Fruit fly (Drosophila melanogaster) whole organism, prepupa: Measurements from ENCODE around the gene chas.

ENCODE experiments used
- Blimp-1 ChIP-seq: fragments of 200-800 bp; sonication (Bioruptor generic); optimal IDR thresholded peaks from 3 replicates; lab custom pipeline; 2017; ENCODE audit warnings: missing biosample characterization, missing genetic modification characterization, mild to moderate bottlenecking, moderate library complexity, missing genetic modification reagents
- CG10631 ChIP-seq: fragments of 200-800 bp; sonication (Bioruptor generic); optimal IDR thresholded peaks from 2 replicates; lab custom pipeline; 2016; ENCODE audit warnings: missing biosample characterization, missing genetic modification characterization
- CG10669 ChIP-seq: fragments of 200-800 bp; sonication (Bioruptor generic); optimal IDR thresholded peaks from 3 replicates; lab custom pipeline; 2018; ENCODE audit warnings: missing biosample characterization, mild to moderate bottlenecking, missing genetic modification characterization, moderate library complexity
- CG11294 ChIP-seq: fragments of 200-800 bp; sonication (Bioruptor generic); IDR thresholded peaks from 2 replicates; pipeline ENCODE4 v1.3.6; 2022; ENCODE audit warnings: missing biosample characterization, missing genetic modification characterization
- CG11762 ChIP-seq: fragments of 200-800 bp; sonication (Bioruptor generic); optimal IDR thresholded peaks from 3 replicates; lab custom pipeline; 2016; ENCODE audit warnings: missing biosample characterization, missing genetic modification characterization; ENCODE audit not compliant: insufficient read depth
- CG11902 ChIP-seq: fragments of 200-800 bp; sonication (Bioruptor generic); optimal IDR thresholded peaks from 3 replicates; lab custom pipeline; 2016; ENCODE audit warnings: missing biosample characterization, missing genetic modification characterization
- CG15336 ChIP-seq: fragments of 200-800 bp; sonication (Bioruptor generic); IDR thresholded peaks from 2 replicates; pipeline ENCODE4 v1.3.6; 2022; ENCODE audit warnings: missing biosample characterization, missing genetic modification characterization
- CG1621 ChIP-seq: fragments of 200-800 bp; sonication (Bioruptor generic); optimal IDR thresholded peaks from 3 replicates; lab custom pipeline; 2018; ENCODE audit warnings: missing biosample characterization, mild to moderate bottlenecking, missing genetic modification characterization
- CG16779 ChIP-seq: fragments of 200-800 bp; sonication (Bioruptor generic); optimal IDR thresholded peaks from 3 replicates; lab custom pipeline; 2017; ENCODE audit warnings: missing biosample characterization, mild to moderate bottlenecking, missing genetic modification characterization
- CG3032 ChIP-seq: fragments of 200-800 bp; optimal IDR thresholded peaks from 2 replicates; lab custom pipeline; 2019; ENCODE audit warnings: missing biosample characterization, mild to moderate bottlenecking, missing genetic modification characterization, moderate library complexity
- CG32006 ChIP-seq: fragments of 200-800 bp; sonication (Bioruptor generic); optimal IDR thresholded peaks from 3 replicates; lab custom pipeline; 2017; ENCODE audit warnings: missing biosample characterization, mild to moderate bottlenecking, missing genetic modification characterization
- CG34406 ChIP-seq: fragments of 200-800 bp; sonication (Bioruptor generic); optimal IDR thresholded peaks from 3 replicates; lab custom pipeline; 2016; ENCODE audit warnings: missing biosample characterization, missing genetic modification characterization
- CG3919 ChIP-seq: fragments of 200-800 bp; sonication (Bioruptor generic); optimal IDR thresholded peaks from 3 replicates; lab custom pipeline; 2016; ENCODE audit warnings: missing biosample characterization, missing genetic modification characterization
- CG4318 ChIP-seq: fragments of 200-800 bp; sonication (Bioruptor generic); optimal IDR thresholded peaks from 3 replicates; lab custom pipeline; 2017; ENCODE audit warnings: missing biosample characterization, mild to moderate bottlenecking, missing genetic modification characterization
- CG6163 ChIP-seq: fragments of 200-800 bp; sonication (Bioruptor generic); IDR thresholded peaks from 3 replicates; pipeline ENCODE4 v1.3.6; 2022; ENCODE audit warnings: missing biosample characterization, missing genetic modification characterization
- CG6276 ChIP-seq: fragments of 200-800 bp; sonication (Bioruptor generic); optimal IDR thresholded peaks from 2 replicates; lab custom pipeline; 2017; ENCODE audit warnings: missing biosample characterization, mild to moderate bottlenecking, missing genetic modification characterization
- CG6792 ChIP-seq: fragments of 200-800 bp; sonication (Bioruptor generic); optimal IDR thresholded peaks from 3 replicates; lab custom pipeline; 2016; ENCODE audit warnings: missing biosample characterization, missing genetic modification characterization
- CG6808 ChIP-seq: fragments of 200-800 bp; sonication (Bioruptor generic); optimal IDR thresholded peaks from 3 replicates; lab custom pipeline; 2017; ENCODE audit warnings: missing biosample characterization, missing genetic modification characterization, mild to moderate bottlenecking, moderate library complexity, missing genetic modification reagents
- CG6854 ChIP-seq: fragments of 200-800 bp; sonication (Bioruptor generic); optimal IDR thresholded peaks from 2 replicates; lab custom pipeline; 2017; ENCODE audit warnings: missing biosample characterization, mild to moderate bottlenecking, missing genetic modification characterization
- CG7368 ChIP-seq: fragments of 200-800 bp; sonication (Bioruptor generic); optimal IDR thresholded peaks from 3 replicates; lab custom pipeline; 2016; ENCODE audit warnings: missing biosample characterization, missing genetic modification characterization
- CG8119 ChIP-seq: fragments of 200-800 bp; sonication (Bioruptor generic); IDR thresholded peaks from 3 replicates; pipeline ENCODE4 v1.3.6; 2022; ENCODE audit warnings: missing biosample characterization, missing genetic modification characterization
- CG8319 ChIP-seq: fragments of 200-800 bp; sonication (Bioruptor generic); optimal IDR thresholded peaks from 3 replicates; lab custom pipeline; 2016; ENCODE audit warnings: missing biosample characterization, missing genetic modification characterization
- Eip75B ChIP-seq: fragments of 200-800 bp; sonication (Bioruptor generic); optimal IDR thresholded peaks from 3 replicates; lab custom pipeline; 2016; ENCODE audit warnings: missing biosample characterization, missing genetic modification characterization
- Eip78C ChIP-seq: fragments of 200-800 bp; sonication (Bioruptor generic); peaks from one replicate; lab custom pipeline; 2016; ENCODE audit warnings: missing biosample characterization, missing genetic modification characterization
- Gug ChIP-seq: fragments of 200-800 bp; sonication (Bioruptor generic); IDR thresholded peaks from 2 replicates; pipeline ENCODE4 v1.3.6; 2022; ENCODE audit warnings: missing biosample characterization, missing genetic modification characterization
- Hr38 ChIP-seq: sonication (Bioruptor generic); optimal IDR thresholded peaks from 2 replicates; lab custom pipeline; 2016; ENCODE audit warnings: missing biosample characterization, missing genetic modification characterization
- Hr39 ChIP-seq: fragments of 200-800 bp; sonication (Bioruptor generic); optimal IDR thresholded peaks from 2 replicates; lab custom pipeline; 2016; ENCODE audit warnings: missing biosample characterization, missing genetic modification characterization
- Lpt ChIP-seq: fragments of 200-800 bp; sonication (Bioruptor generic); optimal IDR thresholded peaks from 3 replicates; lab custom pipeline; 2016; ENCODE audit warnings: missing biosample characterization, missing genetic modification characterization
- Met ChIP-seq: fragments of 200-800 bp; sonication (Bioruptor generic); optimal IDR thresholded peaks from 3 replicates; lab custom pipeline; 2016; ENCODE audit warnings: missing biosample characterization, missing genetic modification characterization
- OdsH ChIP-seq: fragments of 200-800 bp; sonication (Bioruptor generic); optimal IDR thresholded peaks from 3 replicates; lab custom pipeline; 2016; ENCODE audit warnings: missing biosample characterization, missing genetic modification characterization
- Smox ChIP-seq: fragments of 200-800 bp; sonication (Bioruptor generic); optimal IDR thresholded peaks from 3 replicates; lab custom pipeline; 2016; ENCODE audit warnings: missing biosample characterization, missing genetic modification characterization
- Sox102F ChIP-seq: fragments of 200-800 bp; sonication (Bioruptor generic); optimal IDR thresholded peaks from 2 replicates; lab custom pipeline; 2016; ENCODE audit warnings: missing biosample characterization, mild to moderate bottlenecking, missing genetic modification characterization
- Sox14 ChIP-seq: fragments of 200-800 bp; sonication (Bioruptor generic); optimal IDR thresholded peaks from 3 replicates; lab custom pipeline; 2016; ENCODE audit warnings: missing biosample characterization, missing genetic modification characterization
- achi ChIP-seq: fragments of 200-800 bp; sonication (Bioruptor generic); optimal IDR thresholded peaks from 3 replicates; lab custom pipeline; 2016; ENCODE audit warnings: missing biosample characterization, missing genetic modification characterization
- acj6 ChIP-seq: fragments of 200-800 bp; sonication (Bioruptor generic); optimal IDR thresholded peaks from 3 replicates; lab custom pipeline; 2016; ENCODE audit warnings: missing biosample characterization, missing genetic modification characterization
- cyc ChIP-seq: fragments of 200-800 bp; sonication (Bioruptor generic); optimal IDR thresholded peaks from 3 replicates; lab custom pipeline; 2016; ENCODE audit warnings: missing biosample characterization, missing genetic modification characterization
- dsx ChIP-seq: fragments of 200-800 bp; optimal IDR thresholded peaks from 3 replicates; lab custom pipeline; 2019; ENCODE audit warnings: missing biosample characterization, mild to moderate bottlenecking, missing genetic modification characterization, moderate library complexity; ENCODE audit not compliant: poor library complexity, severe bottlenecking
- eg ChIP-seq: fragments of 200-800 bp; sonication (Bioruptor generic); IDR thresholded peaks from 3 replicates; pipeline ENCODE4 v1.3.6; 2022; ENCODE audit warnings: missing biosample characterization, missing genetic modification characterization
- esn ChIP-seq: fragments of 200-800 bp; sonication (Bioruptor generic); optimal IDR thresholded peaks from 2 replicates; lab custom pipeline; 2016; ENCODE audit warnings: missing biosample characterization, mild to moderate bottlenecking, missing genetic modification characterization, moderate library complexity
- fkh ChIP-seq: fragments of 200-800 bp; sonication (Bioruptor generic); optimal IDR thresholded peaks from 3 replicates; lab custom pipeline; 2017; ENCODE audit warnings: missing biosample characterization, mild to moderate bottlenecking, missing genetic modification characterization, moderate library complexity
- lz ChIP-seq: fragments of 200-800 bp; sonication (Bioruptor generic); optimal IDR thresholded peaks from 3 replicates; lab custom pipeline; 2016; ENCODE audit warnings: missing biosample characterization, missing genetic modification characterization
- net ChIP-seq: fragments of 200-800 bp; sonication (Bioruptor generic); optimal IDR thresholded peaks from 3 replicates; lab custom pipeline; 2016; ENCODE audit warnings: missing biosample characterization, missing genetic modification characterization
- pdm3 ChIP-seq: fragments of 200-800 bp; sonication (Bioruptor generic); optimal IDR thresholded peaks from 3 replicates; lab custom pipeline; 2016; ENCODE audit warnings: missing biosample characterization, missing genetic modification characterization
- salr ChIP-seq, 2 experiments: fragments of 200-800 bp; sonication (Bioruptor generic); optimal IDR thresholded peaks; 3 replicates each; lab custom pipeline; 2016 to 2018; ENCODE audit warnings: missing biosample characterization in 2 of 2, missing genetic modification characterization in 2 of 2, mild to moderate bottlenecking in 1 of 2
- spab ChIP-seq: fragments of 200-800 bp; sonication (Bioruptor generic); optimal IDR thresholded peaks from 2 replicates; lab custom pipeline; 2017; ENCODE audit warnings: missing biosample characterization, mild to moderate bottlenecking, missing genetic modification characterization, missing genetic modification reagents
- ss ChIP-seq, 2 experiments: fragments of 200-800 bp; sonication (Bioruptor generic); optimal IDR thresholded peaks; 2 replicates in 1 of 2; 3 replicates in 1 of 2; lab custom pipeline; 2017 to 2018; ENCODE audit warnings: mild to moderate bottlenecking in 2 of 2, missing biosample characterization in 2 of 2, missing genetic modification characterization in 2 of 2, moderate library complexity in 1 of 2
- svp ChIP-seq: fragments of 200-800 bp; sonication (Bioruptor generic); peaks from one replicate; lab custom pipeline; 2016; ENCODE audit warnings: missing biosample characterization, missing genetic modification characterization
- topi ChIP-seq: fragments of 200-800 bp; sonication (Bioruptor generic); optimal IDR thresholded peaks from 3 replicates; lab custom pipeline; 2016; ENCODE audit warnings: missing biosample characterization, missing genetic modification characterization
- vri ChIP-seq: fragments of 200-800 bp; sonication (Bioruptor generic); optimal IDR thresholded peaks from 3 replicates; lab custom pipeline; 2016; ENCODE audit warnings: missing biosample characterization, mild to moderate bottlenecking, missing genetic modification characterization

The chas gene

DNA sequence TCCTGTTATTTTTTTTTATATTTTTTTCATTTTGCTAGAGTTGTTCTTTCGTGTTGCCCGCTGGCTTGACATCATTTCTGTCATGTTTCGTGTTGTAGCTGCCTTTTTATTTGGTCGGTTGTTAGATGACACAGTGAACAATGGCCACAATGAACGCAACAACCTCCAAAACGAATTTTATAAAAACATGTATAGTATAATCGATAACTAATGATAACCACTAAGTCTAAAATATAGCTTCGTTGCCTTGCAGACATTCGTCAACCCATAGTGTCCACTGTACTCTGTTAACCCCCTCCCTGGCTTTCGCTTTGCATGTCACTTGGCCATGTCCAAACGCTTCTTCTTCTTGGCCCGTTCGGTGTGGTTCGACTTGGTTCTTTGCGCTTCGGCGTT, 15.2 kb upstream of the chas start (continued):
- no peak for TF ChIP-seq CG7368 (GFP tag; lab: Kevin White, UChicago)
- TF ChIP-seq CG11902 (GFP tag; lab: Kevin White, UChicago) = no peak
- TF ChIP-seq CG6808 (GFP tag; lab: Kevin White, UChicago) = no peak
- peak; percentile 68 for TF ChIP-seq svp (GFP tag; lab: Kevin White, UChicago)
- peak; percentile 74 for TF ChIP-seq Eip78C (GFP tag; lab: Kevin White, UChicago)
- TF ChIP-seq net (GFP tag; lab: Kevin White, UChicago) = peak; percentile 17
- no peak for TF ChIP-seq salr (GFP tag; optimal IDR thresholded peaks at IDR 0.05; lab: Kevin White, UChicago)
- TF ChIP-seq pdm3 (GFP tag; lab: Kevin White, UChicago) = peak; percentile 65
- peak; percentile 27 for TF ChIP-seq CG10631 (GFP tag; lab: Kevin White, UChicago)
- no peak for TF ChIP-seq CG34406 (GFP tag; lab: Kevin White, UChicago)
- TF ChIP-seq Smox (GFP tag; lab: Kevin White, UChicago) = peak; percentile 29
- peak; percentile 38 for TF ChIP-seq cyc (GFP tag; lab: Kevin White, UChicago)
- peak; percentile 37 for TF ChIP-seq topi (GFP tag; lab: Kevin White, UChicago)
- no peak for TF ChIP-seq Blimp-1
- TF ChIP-seq lz = peak; percentile 34
- no peak for TF ChIP-seq CG1621
- TF ChIP-seq esn (GFP tag; lab: Kevin White, UChicago) = peak; percentile 32
- no peak for TF ChIP-seq CG16779 (tag; lab: Kevin White, UChicago)
- no peak for TF ChIP-seq CG6854 (GFP tag; lab: Kevin White, UChicago)
- peak; percentile 27 for TF ChIP-seq Eip75B
- TF ChIP-seq CG15336 (GFP tag; lab: Robert Waterston, UW) = peak; percentile 83
- no peak for TF ChIP-seq CG11762
- peak; percentile 19 for TF ChIP-seq Hr38
- peak; percentile 51 for TF ChIP-seq OdsH (GFP tag; lab: Kevin White, UChicago)
- peak; percentile 61 for TF ChIP-seq Hr39 (GFP tag; lab: Kevin White, UChicago)
- TF ChIP-seq CG8319 (GFP tag; lab: Kevin White, UChicago) = no peak
- peak; percentile 71 for TF ChIP-seq Gug
- TF ChIP-seq Sox14 (GFP tag; lab: Kevin White, UChicago) = peak; percentile 61
- TF ChIP-seq Lpt (GFP tag; lab: Kevin White, UChicago) = peak; percentile 32
- TF ChIP-seq CG6163 (GFP tag; lab: Robert Waterston, UW) = peak; percentile 85
- TF ChIP-seq dsx (GFP tag; lab: Kevin White, UChicago) = no peak
- TF ChIP-seq CG10669 (GFP tag; lab: Kevin White, UChicago) = no peak
- TF ChIP-seq, all 60 proteins: peak for 34

DNA sequence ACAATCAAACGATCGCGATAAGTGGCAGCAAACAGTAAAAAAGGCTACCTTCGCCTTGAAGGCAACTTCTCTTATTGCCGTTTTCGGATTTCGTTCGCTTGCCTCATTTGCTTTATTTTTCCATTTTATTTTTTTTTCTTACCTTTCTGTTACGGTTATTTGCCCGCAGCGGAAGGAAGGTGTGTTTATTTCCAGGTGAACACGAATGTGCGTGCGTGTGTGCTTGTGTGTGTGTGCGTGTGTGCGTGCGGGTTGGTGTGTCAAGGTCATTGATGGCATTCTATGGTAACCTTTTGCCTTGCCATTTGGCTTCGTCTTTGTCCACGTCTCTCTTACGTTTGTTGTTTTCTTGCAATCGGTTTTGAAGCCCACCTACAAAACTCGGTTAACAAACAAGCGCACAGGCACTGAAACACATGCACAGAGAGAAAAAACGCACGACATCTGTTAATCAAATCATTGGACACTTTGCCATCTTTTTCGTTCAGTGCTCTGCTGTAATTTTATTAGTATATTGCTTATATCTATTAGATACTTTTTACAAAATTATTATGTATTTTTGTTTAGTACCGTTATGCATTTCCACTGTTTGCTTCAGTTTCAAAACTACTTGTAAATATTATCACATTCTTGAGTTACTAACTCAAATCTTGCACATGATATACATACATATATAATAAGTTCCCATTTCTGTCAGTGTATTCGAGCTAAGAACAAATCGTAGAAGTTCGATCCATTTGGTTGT, 14.6 kb upstream of the chas start:
- TF ChIP-seq vri = no peak
- TF ChIP-seq ss (GFP tag; optimal IDR thresholded peaks at IDR 0.05; lab: Kevin White, UChicago) = peak in 1 of 2 experiments; percentile 7
- no peak for TF ChIP-seq fkh
- TF ChIP-seq CG3919 (GFP tag; lab: Kevin White, UChicago) = peak; percentile 49
- TF ChIP-seq CG34406 (GFP tag; lab: Kevin White, UChicago) = peak; percentile 25
- TF ChIP-seq CG11294 = 0 out of 2 replicates have a peak, but pooled peaks have one; percentile 20
- TF ChIP-seq Gug = peak; percentile 58
- TF ChIP-seq CG3032 (tag; lab: Kevin White, UChicago) = peak; percentile 19
- TF ChIP-seq spab (GFP tag; lab: Kevin White, UChicago) = no peak
- no peak for TF ChIP-seq CG6808 (GFP tag; lab: Kevin White, UChicago)
- TF ChIP-seq CG7368 (GFP tag; lab: Kevin White, UChicago) = no peak
- TF ChIP-seq CG6276 (GFP tag; lab: Kevin White, UChicago) = peak; percentile 54
- no peak for TF ChIP-seq Hr38
- TF ChIP-seq CG8119 (GFP tag; lab: Robert Waterston, UW) = peak; percentile 23; the same call in 2 of the 3 replicates
- peak; percentile 21 for TF ChIP-seq CG6792
- TF ChIP-seq Met = no peak
- peak; percentile 12 for TF ChIP-seq CG10669 (GFP tag; lab: Kevin White, UChicago)
- TF ChIP-seq CG32006 (GFP tag; lab: Kevin White, UChicago) = peak; percentile 74
- peak; percentile 56; the same call in 2 of the 3 replicates for TF ChIP-seq eg
- TF ChIP-seq acj6 = peak; percentile 38
- TF ChIP-seq CG6163 (GFP tag; lab: Robert Waterston, UW) = no peak; the same call in 1 of the 3 replicates
- peak; percentile 34 for TF ChIP-seq esn (GFP tag; lab: Kevin White, UChicago)
- TF ChIP-seq achi (GFP tag; lab: Kevin White, UChicago) = peak; percentile 38
- TF ChIP-seq svp (GFP tag; lab: Kevin White, UChicago) = no peak
- peak; percentile 55 for TF ChIP-seq CG4318
- TF ChIP-seq Sox102F (GFP tag; lab: Kevin White, UChicago) = no peak
